Worm (Caenorhabditis elegans) whole organism, L2 larva: ENCODE results near the gene cmtr-2.
A peak's percentile ranks its signal among the peaks of the same experiment; 100 is the strongest.

Experiments used
- C34F6.9 ChIP-seq: fragments of 150-350 bp; optimal IDR thresholded peaks from 2 replicates; lab custom pipeline; 2014; ENCODE audit warnings: missing biosample characterization, missing genetic modification characterization
- F13H6.1 ChIP-seq: sonication (generic microtip); optimal IDR thresholded peaks from 2 replicates; lab custom pipeline; 2016; ENCODE audit warnings: missing genetic modification characterization, missing compliant biosample characterization
- R02D3.7 ChIP-seq: fragments of 150-350 bp; optimal IDR thresholded peaks from 2 replicates; lab custom pipeline; 2014; ENCODE audit warnings: missing biosample characterization, missing genetic modification characterization
- Y55F3AM.14 ChIP-seq: fragments of 200-800 bp; sonication (Bioruptor generic); optimal IDR thresholded peaks from 2 replicates; lab custom pipeline; 2018; ENCODE audit warnings: mild to moderate bottlenecking, missing genetic modification characterization, missing compliant biosample characterization
- ZK546.5 ChIP-seq: sonication (generic microtip); optimal IDR thresholded peaks from 2 replicates; lab custom pipeline; 2017; ENCODE audit warnings: missing biosample characterization, missing genetic modification characterization
- alr-1 ChIP-seq: fragments of 150-350 bp; optimal IDR thresholded peaks from 2 replicates; lab custom pipeline; 2014; ENCODE audit warnings: missing biosample characterization, missing genetic modification characterization
- aly-2 ChIP-seq: fragments of 150-350 bp; optimal IDR thresholded peaks from 2 replicates; lab custom pipeline; 2014; ENCODE audit warnings: missing biosample characterization, missing genetic modification characterization
- ama-1 ChIP-seq: fragments of 150-350 bp; optimal IDR thresholded peaks from 2 replicates; lab custom pipeline; 2018; ENCODE audit warnings: inconsistent platforms
- blmp-1 ChIP-seq: sonication (generic microtip); optimal IDR thresholded peaks from 2 replicates; lab custom pipeline; 2017; ENCODE audit warnings: missing genetic modification characterization, mild to moderate bottlenecking, missing compliant biosample characterization, antibody characterized with exemption, moderate library complexity; ENCODE audit not compliant: insufficient read depth
- ceh-16 ChIP-seq: fragments of 150-350 bp; optimal IDR thresholded peaks from 2 replicates; lab custom pipeline; 2014; ENCODE audit warnings: missing biosample characterization, missing genetic modification characterization
- ceh-82 ChIP-seq: fragments of 150-350 bp; optimal IDR thresholded peaks from 2 replicates; lab custom pipeline; 2014; ENCODE audit warnings: missing biosample characterization, missing genetic modification characterization
- crh-2 ChIP-seq: sonication (generic microtip); optimal IDR thresholded peaks from 2 replicates; lab custom pipeline; 2017; ENCODE audit warnings: missing biosample characterization, missing genetic modification characterization
- dmd-4 ChIP-seq: sonication (generic microtip); optimal IDR thresholded peaks from 2 replicates; lab custom pipeline; 2017; ENCODE audit warnings: missing biosample characterization, missing genetic modification characterization
- egl-27 ChIP-seq: sonication (generic microtip); optimal IDR thresholded peaks from 3 replicates; lab custom pipeline; 2017; ENCODE audit warnings: missing biosample characterization, missing genetic modification reagents, missing genetic modification characterization
- elt-1 ChIP-seq: fragments of 150-350 bp; optimal IDR thresholded peaks from 2 replicates; lab custom pipeline; 2014; ENCODE audit warnings: missing biosample characterization, missing genetic modification characterization
- elt-3 ChIP-seq: sonication (generic microtip); optimal IDR thresholded peaks from 2 replicates; lab custom pipeline; 2017; ENCODE audit warnings: missing biosample characterization, missing genetic modification characterization
- fos-1 ChIP-seq: fragments of 150-350 bp; optimal IDR thresholded peaks from 2 replicates; lab custom pipeline; 2014; ENCODE audit warnings: missing biosample characterization, missing genetic modification characterization
- gmeb-1 ChIP-seq: fragments of 150-350 bp; optimal IDR thresholded peaks from 2 replicates; lab custom pipeline; 2014; ENCODE audit warnings: missing biosample characterization, missing genetic modification characterization
- lin-11 ChIP-seq: fragments of 150-350 bp; sonication (generic microtip); optimal IDR thresholded peaks from 2 replicates; lab custom pipeline; 2014; ENCODE audit warnings: missing biosample characterization, missing genetic modification characterization, inconsistent platforms, mixed read lengths
- lin-13 ChIP-seq: fragments of 150-350 bp; optimal IDR thresholded peaks from 2 replicates; lab custom pipeline; 2014; ENCODE audit warnings: missing biosample characterization, missing genetic modification reagents, missing genetic modification characterization
- lin-39 ChIP-seq: fragments of 150-350 bp; optimal IDR thresholded peaks from 2 replicates; lab custom pipeline; 2014; ENCODE audit warnings: missing biosample characterization, missing genetic modification reagents, missing genetic modification characterization
- lsy-2 ChIP-seq, 2 experiments: fragments of 150-350 bp in 1 of 2; sonication (generic microtip) in 1 of 2; optimal IDR thresholded peaks; 2 replicates each; lab custom pipeline; 2014 to 2017; ENCODE audit warnings: missing biosample characterization in 2 of 2, missing genetic modification characterization in 2 of 2
- mab-5 ChIP-seq: fragments of 150-350 bp; optimal IDR thresholded peaks from 2 replicates; lab custom pipeline; 2014; ENCODE audit warnings: missing biosample characterization, missing genetic modification characterization
- mbf-1 ChIP-seq: sonication (generic microtip); optimal IDR thresholded peaks from 2 replicates; lab custom pipeline; 2017; ENCODE audit warnings: missing biosample characterization, missing genetic modification characterization
- mdl-1 ChIP-seq, 2 experiments: fragments of 150-350 bp in 1 of 2; sonication (generic microtip) in 1 of 2; optimal IDR thresholded peaks; 2 replicates each; lab custom pipeline; 2017; ENCODE audit warnings: missing biosample characterization in 2 of 2, missing genetic modification characterization in 2 of 2
- nhr-10 ChIP-seq: sonication (generic microtip); optimal IDR thresholded peaks from 2 replicates; lab custom pipeline; 2017; ENCODE audit warnings: missing biosample characterization, missing genetic modification characterization
- nhr-11 ChIP-seq: fragments of 150-350 bp; optimal IDR thresholded peaks from 2 replicates; lab custom pipeline; 2014; ENCODE audit warnings: missing biosample characterization, missing genetic modification characterization
- nhr-12 ChIP-seq: fragments of 150-350 bp; optimal IDR thresholded peaks from 2 replicates; lab custom pipeline; 2014; ENCODE audit warnings: missing biosample characterization, missing genetic modification characterization
- nhr-129 ChIP-seq: fragments of 150-350 bp; optimal IDR thresholded peaks from 2 replicates; lab custom pipeline; 2014; ENCODE audit warnings: missing biosample characterization, missing genetic modification characterization
- nhr-21 ChIP-seq: fragments of 150-350 bp; optimal IDR thresholded peaks from 2 replicates; lab custom pipeline; 2014; ENCODE audit warnings: missing biosample characterization, missing genetic modification characterization
- nhr-23 ChIP-seq: fragments of 150-350 bp; optimal IDR thresholded peaks from 2 replicates; lab custom pipeline; 2014; ENCODE audit warnings: missing biosample characterization, missing genetic modification reagents, missing genetic modification characterization
- nhr-237 ChIP-seq: fragments of 150-350 bp; optimal IDR thresholded peaks from 2 replicates; lab custom pipeline; 2014; ENCODE audit warnings: missing biosample characterization, missing genetic modification characterization
- nhr-25 ChIP-seq: fragments of 150-350 bp; sonication (generic microtip); optimal IDR thresholded peaks from 3 replicates; lab custom pipeline; 2014; ENCODE audit warnings: missing biosample characterization, missing genetic modification characterization
- nhr-6 ChIP-seq: fragments of 150-350 bp; optimal IDR thresholded peaks from 2 replicates; lab custom pipeline; 2014; ENCODE audit warnings: missing biosample characterization, missing genetic modification characterization
- nhr-77 ChIP-seq: fragments of 150-350 bp; optimal IDR thresholded peaks from 2 replicates; lab custom pipeline; 2014; ENCODE audit warnings: missing biosample characterization, missing genetic modification characterization
- peb-1 ChIP-seq: fragments of 150-350 bp; optimal IDR thresholded peaks from 2 replicates; lab custom pipeline; 2014; ENCODE audit warnings: missing biosample characterization, missing genetic modification characterization
- sem-4 ChIP-seq: fragments of 150-350 bp; optimal IDR thresholded peaks from 2 replicates; lab custom pipeline; 2014; ENCODE audit warnings: missing biosample characterization, missing genetic modification reagents, missing genetic modification characterization
- skn-1 ChIP-seq: sonication (generic microtip); optimal IDR thresholded peaks from 2 replicates; lab custom pipeline; 2017; ENCODE audit warnings: missing biosample characterization, missing genetic modification characterization
- sma-3 ChIP-seq: sonication (generic microtip); optimal IDR thresholded peaks from 2 replicates; lab custom pipeline; 2016; ENCODE audit warnings: missing genetic modification reagents, missing genetic modification characterization, missing compliant biosample characterization
- sma-9 ChIP-seq, 2 experiments: fragments of 150-350 bp in 1 of 2; sonication (generic microtip) in 1 of 2; optimal IDR thresholded peaks; 2 replicates each; lab custom pipeline; 2014 to 2016; ENCODE audit warnings: missing genetic modification characterization in 2 of 2, mild to moderate bottlenecking in 1 of 2, missing biosample characterization in 1 of 2, missing compliant biosample characterization in 1 of 2, missing genetic modification reagents in 1 of 2, moderate library complexity in 1 of 2
- snpc-4 ChIP-seq: fragments of 150-350 bp; optimal IDR thresholded peaks from 2 replicates; lab custom pipeline; 2014; ENCODE audit warnings: missing biosample characterization, missing genetic modification characterization
- unc-39 ChIP-seq: fragments of 150-350 bp; optimal IDR thresholded peaks from 2 replicates; lab custom pipeline; 2014; ENCODE audit warnings: missing biosample characterization, missing genetic modification characterization
- unc-55 ChIP-seq: fragments of 150-350 bp; sonication (generic microtip); optimal IDR thresholded peaks from 3 replicates; lab custom pipeline; 2014; ENCODE audit warnings: missing biosample characterization, missing genetic modification reagents, missing genetic modification characterization
- unc-62 ChIP-seq: fragments of 150-350 bp; optimal IDR thresholded peaks from 2 replicates; lab custom pipeline; 2014; ENCODE audit warnings: missing biosample characterization, missing genetic modification reagents, missing genetic modification characterization
- zag-1 ChIP-seq: fragments of 150-350 bp; optimal IDR thresholded peaks from 2 replicates; lab custom pipeline; 2014; ENCODE audit warnings: missing biosample characterization, missing genetic modification characterization
- ztf-1 ChIP-seq: fragments of 200-800 bp; sonication (Bioruptor generic); conservative IDR thresholded peaks from 2 replicates; pipeline ENCODE4 v1.3.6; 2022; ENCODE audit warnings: missing genetic modification characterization, missing compliant biosample characterization
- ztf-11 ChIP-seq: sonication (generic microtip); optimal IDR thresholded peaks from 2 replicates; lab custom pipeline; 2017; ENCODE audit warnings: missing biosample characterization, missing genetic modification characterization
- ztf-4 ChIP-seq: fragments of 150-350 bp; optimal IDR thresholded peaks from 2 replicates; lab custom pipeline; 2014; ENCODE audit warnings: missing biosample characterization, missing genetic modification characterization

The cmtr-2 gene

DNA sequence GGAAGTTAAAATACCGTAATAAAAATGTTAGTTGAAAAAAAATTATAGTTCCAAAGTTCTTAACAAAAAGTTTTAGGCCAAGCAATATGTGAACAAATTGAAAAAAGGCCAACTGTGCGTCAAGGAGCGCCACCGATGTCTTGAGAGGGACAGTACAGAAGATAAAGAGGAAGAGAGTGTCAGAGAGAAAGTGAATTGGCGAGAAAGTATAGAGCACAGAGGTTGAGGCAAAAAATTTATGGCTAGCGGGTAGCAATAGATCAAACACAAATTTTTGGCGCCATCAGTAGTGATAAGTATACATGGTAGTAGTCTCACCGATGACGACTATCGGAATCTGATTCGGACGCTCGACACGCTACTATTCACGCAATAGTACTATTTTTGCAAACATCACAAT, 10.9 kb upstream of the cmtr-2 start:
- peak; percentile 62 for TF ChIP-seq fos-1 (tag; lab: Kevin White, UChicago)
- TF ChIP-seq ceh-82 (tag; lab: Kevin White, UChicago) = no peak
- peak; percentile 29 for TF ChIP-seq sma-9 (GFP tag; optimal IDR thresholded peaks at IDR 0.05; lab: Kevin White, UChicago)
- TF ChIP-seq sma-9 (tag; optimal IDR thresholded peaks at IDR 0.05; lab: Kevin White, UChicago) = no peak
- peak; percentile 18 for TF ChIP-seq blmp-1 (tag; lab: Kevin White, UChicago)
- TF ChIP-seq crh-2 = peak; percentile 18
- no peak for TF ChIP-seq sem-4 (tag; lab: Kevin White, UChicago)

ce11 chrIII:6605442-6605992, 9.7 kb upstream of the cmtr-2 start:
- TF ChIP-seq crh-2 = no peak
- no peak for TF ChIP-seq sem-4 (tag; lab: Kevin White, UChicago)
- TF ChIP-seq mab-5 = no peak
- TF ChIP-seq fos-1 (tag; lab: Kevin White, UChicago) = peak; percentile 3
- peak; percentile 63 for TF ChIP-seq sma-9 (GFP tag; optimal IDR thresholded peaks at IDR 0.05; lab: Kevin White, UChicago)
- TF ChIP-seq sma-9 (tag; optimal IDR thresholded peaks at IDR 0.05; lab: Kevin White, UChicago) = no peak
- TF ChIP-seq, all 48 proteins: peak for 2

- peak; percentile 8 for TF ChIP-seq egl-27 (tag; lab: Kevin White, UChicago)
- TF ChIP-seq C34F6.9 = peak; percentile 86
- no peak for TF ChIP-seq nhr-11 (tag; lab: Kevin White, UChicago)
- peak; percentile 63 for TF ChIP-seq mab-5
- peak; percentile 73 for TF ChIP-seq F13H6.1 (tag; lab: Kevin White, UChicago)
- no peak for TF ChIP-seq ceh-16
- no peak for TF ChIP-seq unc-39 (tag; lab: Kevin White, UChicago)
- peak; percentile 86 for TF ChIP-seq sma-9 (GFP tag; optimal IDR thresholded peaks at IDR 0.05; lab: Kevin White, UChicago)
- no peak for TF ChIP-seq sma-9 (tag; optimal IDR thresholded peaks at IDR 0.05; lab: Kevin White, UChicago)
- no peak for TF ChIP-seq elt-3 (tag; lab: Kevin White, UChicago)
- no peak for TF ChIP-seq ztf-1
- peak; percentile 82 for TF ChIP-seq nhr-6
- no peak for TF ChIP-seq ztf-11 (tag; lab: Kevin White, UChicago)
- peak; percentile 63 for TF ChIP-seq fos-1 (tag; lab: Kevin White, UChicago)
- TF ChIP-seq elt-1 (tag; lab: Kevin White, UChicago) = no peak
- peak; percentile 4 for TF ChIP-seq lin-11 (tag; lab: Kevin White, UChicago)
- no peak for TF ChIP-seq nhr-77 (tag; lab: Kevin White, UChicago)
- TF ChIP-seq sma-3 (GFP tag; lab: Kevin White, UChicago) = peak; percentile 78
- TF ChIP-seq ZK546.5 (tag; lab: Kevin White, UChicago) = no peak
- peak; percentile 58 for TF ChIP-seq sem-4 (tag; lab: Kevin White, UChicago)
- TF ChIP-seq nhr-12 (tag; lab: Kevin White, UChicago) = no peak
- peak; percentile 58 for TF ChIP-seq nhr-21 (tag; lab: Kevin White, UChicago)
- TF ChIP-seq nhr-25 (tag; lab: Kevin White, UChicago) = peak; percentile 52
- peak; percentile 92 for TF ChIP-seq ztf-4 (tag; lab: Kevin White, UChicago)
- peak; percentile 78 to 85 for TF ChIP-seq mdl-1 (tag; optimal IDR thresholded peaks at IDR 0.05; lab: Kevin White, UChicago)
- TF ChIP-seq aly-2 = no peak
- peak; percentile 86 for TF ChIP-seq unc-55 (GFP tag; lab: Kevin White, UChicago)
- peak; percentile 77 for TF ChIP-seq snpc-4 (tag; lab: Kevin White, UChicago)
- TF ChIP-seq ceh-82 (tag; lab: Kevin White, UChicago) = no peak
- peak; percentile 64 for TF ChIP-seq Y55F3AM.14 (GFP tag; lab: Kevin White, UChicago)
- TF ChIP-seq peb-1 (tag; lab: Kevin White, UChicago) = no peak
- peak; percentile 73 for TF ChIP-seq ama-1 (lab: Kevin White, UChicago)
- peak; percentile 55 for TF ChIP-seq gmeb-1 (tag; lab: Kevin White, UChicago)
- TF ChIP-seq nhr-237 (tag; lab: Kevin White, UChicago) = no peak
- TF ChIP-seq R02D3.7 = no peak
- TF ChIP-seq skn-1 = no peak
- TF ChIP-seq unc-62 = no peak
- TF ChIP-seq nhr-129 = peak; percentile 88
- no peak for TF ChIP-seq nhr-23 (tag; lab: Kevin White, UChicago)
- peak; percentile 54 for TF ChIP-seq blmp-1 (tag; lab: Kevin White, UChicago)
- no peak for TF ChIP-seq alr-1 (tag; lab: Kevin White, UChicago)
- TF ChIP-seq dmd-4 = no peak
- TF ChIP-seq zag-1 (tag; lab: Kevin White, UChicago) = peak; percentile 75
- TF ChIP-seq nhr-10 (tag; lab: Kevin White, UChicago) = no peak
- peak; percentile 52 to 86 for TF ChIP-seq lsy-2 (tag; optimal IDR thresholded peaks at IDR 0.05; lab: Kevin White, UChicago)
- TF ChIP-seq mbf-1 (tag; lab: Kevin White, UChicago) = no peak
- TF ChIP-seq lin-13 (GFP tag; lab: Kevin White, UChicago) = peak; percentile 82
- TF ChIP-seq lin-39 = no peak
- TF ChIP-seq crh-2 = peak; percentile 88
Observed at ce11 chrIII:6606022-6606467, 9.2 kb upstream of the cmtr-2 start.
